Worm (Caenorhabditis elegans) whole organism, L2 larva: ENCODE results near the gene hsp-6.

Experiments used
- F13H6.1 ChIP-seq: sonication (generic microtip); optimal IDR thresholded peaks from 2 replicates; lab custom pipeline; 2016; ENCODE audit warnings: missing genetic modification characterization, missing compliant biosample characterization
- Y55F3AM.14 ChIP-seq: fragments of 200-800 bp; sonication (Bioruptor generic); optimal IDR thresholded peaks from 2 replicates; lab custom pipeline; 2018; ENCODE audit warnings: mild to moderate bottlenecking, missing genetic modification characterization, missing compliant biosample characterization
- alr-1 ChIP-seq: fragments of 150-350 bp; optimal IDR thresholded peaks from 2 replicates; lab custom pipeline; 2014; ENCODE audit warnings: missing biosample characterization, missing genetic modification characterization
- crh-2 ChIP-seq: sonication (generic microtip); optimal IDR thresholded peaks from 2 replicates; lab custom pipeline; 2017; ENCODE audit warnings: missing biosample characterization, missing genetic modification characterization
- dmd-4 ChIP-seq: sonication (generic microtip); optimal IDR thresholded peaks from 2 replicates; lab custom pipeline; 2017; ENCODE audit warnings: missing biosample characterization, missing genetic modification characterization
- mab-5 ChIP-seq: fragments of 150-350 bp; optimal IDR thresholded peaks from 2 replicates; lab custom pipeline; 2014; ENCODE audit warnings: missing biosample characterization, missing genetic modification characterization
- nhr-129 ChIP-seq: fragments of 150-350 bp; optimal IDR thresholded peaks from 2 replicates; lab custom pipeline; 2014; ENCODE audit warnings: missing biosample characterization, missing genetic modification characterization
- nhr-25 ChIP-seq: fragments of 150-350 bp; sonication (generic microtip); optimal IDR thresholded peaks from 3 replicates; lab custom pipeline; 2014; ENCODE audit warnings: missing biosample characterization, missing genetic modification characterization
- nhr-6 ChIP-seq: fragments of 150-350 bp; optimal IDR thresholded peaks from 2 replicates; lab custom pipeline; 2014; ENCODE audit warnings: missing biosample characterization, missing genetic modification characterization
- peb-1 ChIP-seq: fragments of 150-350 bp; optimal IDR thresholded peaks from 2 replicates; lab custom pipeline; 2014; ENCODE audit warnings: missing biosample characterization, missing genetic modification characterization
- sma-9 ChIP-seq, 2 experiments: fragments of 150-350 bp in 1 of 2; sonication (generic microtip) in 1 of 2; optimal IDR thresholded peaks; 2 replicates each; lab custom pipeline; 2014 to 2016; ENCODE audit warnings: missing genetic modification characterization in 2 of 2, mild to moderate bottlenecking in 1 of 2, missing biosample characterization in 1 of 2, missing compliant biosample characterization in 1 of 2, missing genetic modification reagents in 1 of 2, moderate library complexity in 1 of 2
- unc-55 ChIP-seq: fragments of 150-350 bp; sonication (generic microtip); optimal IDR thresholded peaks from 3 replicates; lab custom pipeline; 2014; ENCODE audit warnings: missing biosample characterization, missing genetic modification reagents, missing genetic modification characterization
- zag-1 ChIP-seq: fragments of 150-350 bp; optimal IDR thresholded peaks from 2 replicates; lab custom pipeline; 2014; ENCODE audit warnings: missing biosample characterization, missing genetic modification characterization
- ztf-1 ChIP-seq: fragments of 200-800 bp; sonication (Bioruptor generic); conservative IDR thresholded peaks from 2 replicates; pipeline ENCODE4 v1.3.6; 2022; ENCODE audit warnings: missing genetic modification characterization, missing compliant biosample characterization

Gene hsp-6

DNA sequence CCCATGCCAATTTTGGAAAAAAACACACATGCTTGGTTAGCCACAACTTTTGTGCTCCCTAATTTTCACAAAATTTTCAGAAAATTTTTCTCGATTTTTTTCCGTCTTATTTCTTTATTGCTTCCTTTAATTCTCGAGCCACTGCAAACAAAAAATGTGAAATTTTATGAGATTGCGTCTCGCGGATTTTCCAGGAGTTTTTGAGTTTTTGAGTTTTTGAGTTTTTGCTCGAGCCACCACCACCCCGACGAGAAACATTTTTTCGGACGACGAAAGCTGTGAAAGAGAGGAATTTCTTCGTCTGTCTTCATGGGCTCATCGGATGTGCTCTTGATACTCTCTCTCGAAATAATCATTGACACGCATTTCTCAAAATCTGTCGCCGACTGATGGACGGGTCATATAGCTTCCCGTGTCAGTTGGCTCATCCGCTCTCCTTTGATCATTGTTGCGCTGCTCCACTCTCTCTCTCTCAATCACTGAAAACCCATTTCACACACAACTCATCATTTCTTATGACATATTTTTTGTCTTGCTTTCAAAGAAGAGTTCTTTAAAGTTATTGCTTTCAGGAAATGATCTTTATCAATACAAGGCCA, 49.1 kb downstream of the hsp-6 start, which contains the start of gene C18G1.1:
Gene C18G1.1 (plus strand): TSS at position 573 of the 599 bp plus-strand sequence.
- TF ChIP-seq dmd-4, result no peak
- TF ChIP-seq nhr-129 (tag; lab: Kevin White, UChicago), result peak; percentile 68
- TF ChIP-seq F13H6.1, result peak; percentile 11
- peak; percentile 33 for TF ChIP-seq sma-9 (GFP tag; optimal IDR thresholded peaks at IDR 0.05; lab: Kevin White, UChicago)
- TF ChIP-seq sma-9 (tag; optimal IDR thresholded peaks at IDR 0.05; lab: Kevin White, UChicago), result no peak

DNA sequence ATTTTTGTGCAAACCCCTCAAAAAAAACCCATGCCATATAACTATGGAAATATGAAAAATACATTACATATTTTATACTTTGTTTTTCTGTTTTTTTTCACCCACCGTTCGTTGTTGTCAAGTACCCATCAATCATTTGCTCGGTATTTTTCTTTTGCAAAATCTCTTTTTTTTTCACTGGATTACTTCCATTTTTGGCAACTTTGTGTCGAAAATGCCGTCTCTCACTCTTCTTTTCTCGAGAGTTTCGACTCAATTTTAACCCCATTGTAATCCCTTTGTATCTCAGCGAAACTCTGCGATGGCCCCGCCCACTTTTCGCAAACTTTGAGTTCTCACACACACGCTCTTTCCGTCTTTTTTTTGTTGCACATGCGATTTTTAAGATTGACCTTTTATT, 51.4 kb downstream of the hsp-6 start:
- peak; percentile 78 for TF ChIP-seq mab-5 (tag; lab: Kevin White, UChicago)
- TF ChIP-seq crh-2, result no peak
- TF ChIP-seq nhr-25 (tag; lab: Kevin White, UChicago), result no peak
- TF ChIP-seq unc-55 (GFP tag; lab: Kevin White, UChicago), result peak; percentile 74
- no peak for TF ChIP-seq peb-1 (tag; lab: Kevin White, UChicago)
- TF ChIP-seq alr-1, result no peak
- peak; percentile 97 for TF ChIP-seq Y55F3AM.14 (GFP tag; lab: Kevin White, UChicago)
- no peak for TF ChIP-seq nhr-6
- TF ChIP-seq nhr-129 (tag; lab: Kevin White, UChicago), result no peak
- TF ChIP-seq zag-1 (tag; lab: Kevin White, UChicago), result no peak
- TF ChIP-seq ztf-1 (GFP tag; lab: Robert Waterston, UW), result no peak
- TF ChIP-seq, all 48 proteins: peak for 3
